Fruit fly (Drosophila melanogaster) S2 (cell line): Measurements from ENCODE around the gene CG10750.
A peak's percentile ranks its signal among the peaks of the same experiment; 100 is the strongest.

Experiments used
- CG8478 ChIP-seq: fragments of >200 bp; optimal IDR thresholded peaks from 2 replicates; lab custom pipeline; 2018
- CTCF ChIP-seq, 2 experiments: fragments of >200 bp; optimal IDR thresholded peaks; 2 replicates each; lab custom pipeline; 2018

dm6 chr2L:19319334-19319733 lies 19.3 kb downstream of the CG10750 start:
- TF ChIP-seq CG8478 (lab: Kevin White, UChicago) (no peak), CTCF (optimal IDR thresholded peaks at IDR 0.05; lab: Kevin White, UChicago) (peak; percentile 82 to 86)
